Worm (Caenorhabditis elegans) whole organism, L2 larva: ENCODE results near the gene apx-1.

Experiments used
- lin-13 ChIP-seq: fragments of 150-350 bp; optimal IDR thresholded peaks from 2 replicates; lab custom pipeline; 2014; ENCODE audit warnings: missing biosample characterization, missing genetic modification reagents, missing genetic modification characterization
- nhr-11 ChIP-seq: fragments of 150-350 bp; optimal IDR thresholded peaks from 2 replicates; lab custom pipeline; 2014; ENCODE audit warnings: missing biosample characterization, missing genetic modification characterization
- skn-1 ChIP-seq: sonication (generic microtip); optimal IDR thresholded peaks from 2 replicates; lab custom pipeline; 2017; ENCODE audit warnings: missing biosample characterization, missing genetic modification characterization
- snpc-4 ChIP-seq: fragments of 150-350 bp; optimal IDR thresholded peaks from 2 replicates; lab custom pipeline; 2014; ENCODE audit warnings: missing biosample characterization, missing genetic modification characterization

DNA sequence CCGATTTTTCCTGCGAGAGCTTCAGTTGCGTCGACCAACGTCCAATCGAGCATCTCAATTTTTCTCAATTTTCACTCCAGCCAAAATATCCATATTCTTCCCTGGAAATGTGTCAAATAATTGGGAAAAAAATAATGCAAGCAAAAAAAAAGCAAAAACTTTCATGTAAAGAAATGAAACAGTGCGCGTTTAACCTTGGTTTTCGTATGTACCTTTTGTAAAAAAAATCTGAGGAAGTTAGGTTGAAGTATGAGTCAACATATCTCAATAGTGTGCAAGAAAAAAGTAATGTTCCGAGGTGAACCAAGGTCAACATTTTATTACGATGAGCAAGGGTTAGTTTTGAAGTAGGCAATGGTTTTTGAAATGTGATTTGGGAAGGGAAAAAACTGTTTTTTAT, 40.2 kb downstream of the apx-1 start, which contains the start of gene T28A11.13:
- TF ChIP-seq snpc-4: no peak
- TF ChIP-seq nhr-11 (tag; lab: Kevin White, UChicago): no peak
- no peak for TF ChIP-seq lin-13 (GFP tag; lab: Kevin White, UChicago)
- no peak for TF ChIP-seq skn-1 (tag; lab: Kevin White, UChicago)
